Worm (Caenorhabditis elegans) whole organism, young adult: ENCODE results near the gene C45B11.5.

Source experiments
- B0336.3 ChIP-seq: fragments of 200-800 bp; sonication (Bioruptor generic); IDR thresholded peaks from 2 replicates; pipeline ENCODE4 v1.3.6; 2022; ENCODE audit warnings: missing genetic modification characterization, missing compliant biosample characterization
- C17E4.6 ChIP-seq: fragments of 200-800 bp; sonication (Bioruptor generic); IDR thresholded peaks from 2 replicates; pipeline ENCODE4 v1.3.6; 2022; ENCODE audit warnings: missing genetic modification reagents, missing genetic modification characterization, missing compliant biosample characterization
- D2030.7 ChIP-seq: fragments of 200-800 bp; sonication (Bioruptor generic); IDR thresholded peaks from 2 replicates; pipeline ENCODE4 v1.3.6; 2022; ENCODE audit warnings: missing genetic modification reagents, missing genetic modification characterization, missing compliant biosample characterization
- F37B4.10 ChIP-seq: fragments of 200-800 bp; sonication (Bioruptor generic); IDR thresholded peaks from 2 replicates; pipeline ENCODE4 v1.3.6; 2022; ENCODE audit warnings: missing genetic modification characterization, missing compliant biosample characterization
- F52B5.7 ChIP-seq: sonication (generic microtip); optimal IDR thresholded peaks from 2 replicates; lab custom pipeline; 2016; ENCODE audit warnings: mild to moderate bottlenecking, missing genetic modification characterization, missing compliant biosample characterization
- F55B11.4 ChIP-seq: sonication (generic microtip); optimal IDR thresholded peaks from 2 replicates; lab custom pipeline; 2016; ENCODE audit warnings: missing compliant biosample characterization, missing genetic modification characterization, borderline replicate concordance; ENCODE audit not compliant: insufficient read depth
- F57C9.4 ChIP-seq: sonication (generic microtip); optimal IDR thresholded peaks from 2 replicates; lab custom pipeline; 2017; ENCODE audit warnings: mild to moderate bottlenecking, missing genetic modification characterization, missing compliant biosample characterization
- K11D2.4 ChIP-seq: fragments of 200-800 bp; sonication (Bioruptor generic); IDR thresholded peaks from 2 replicates; pipeline ENCODE4 v1.3.6; 2022; ENCODE audit warnings: missing genetic modification reagents, missing genetic modification characterization, missing compliant biosample characterization
- K12H6.12 ChIP-seq: fragments of 200-800 bp; sonication (Bioruptor generic); optimal IDR thresholded peaks from 2 replicates; lab custom pipeline; 2018; ENCODE audit warnings: mild to moderate bottlenecking, missing genetic modification characterization, missing compliant biosample characterization
- T07F8.4 ChIP-seq: sonication (generic microtip); optimal IDR thresholded peaks from 2 replicates; lab custom pipeline; 2016; ENCODE audit warnings: mild to moderate bottlenecking, missing genetic modification characterization, moderate library complexity, missing compliant biosample characterization
- Y56A3A.18 ChIP-seq: fragments of 200-800 bp; sonication (Bioruptor generic); IDR thresholded peaks from 2 replicates; pipeline ENCODE4 v1.3.6; 2022; ENCODE audit warnings: missing genetic modification reagents, missing genetic modification characterization, missing compliant biosample characterization
- Y67H2A.10 ChIP-seq: fragments of 200-800 bp; sonication (Bioruptor generic); conservative IDR thresholded peaks from 2 replicates; pipeline ENCODE4 v1.3.6; 2022; ENCODE audit warnings: missing genetic modification reagents, missing genetic modification characterization, missing compliant biosample characterization
- Y79H2A.3 ChIP-seq: fragments of 200-800 bp; sonication (Bioruptor generic); conservative IDR thresholded peaks from 2 replicates; pipeline ENCODE4 v1.3.6; 2022; ENCODE audit warnings: missing genetic modification reagents, missing genetic modification characterization, missing compliant biosample characterization
- aptf-3 ChIP-seq: fragments of 200-800 bp; sonication (Bioruptor generic); IDR thresholded peaks from 2 replicates; pipeline ENCODE4 v1.3.6; 2022; ENCODE audit warnings: missing genetic modification characterization, missing compliant biosample characterization
- athp-1 ChIP-seq: sonication (generic microtip); optimal IDR thresholded peaks from 2 replicates; lab custom pipeline; 2017; ENCODE audit warnings: mild to moderate bottlenecking, missing genetic modification characterization, missing compliant biosample characterization
- attf-3 ChIP-seq: fragments of 200-800 bp; sonication (Bioruptor generic); conservative IDR thresholded peaks from 2 replicates; pipeline ENCODE4 v1.3.6; 2022; ENCODE audit warnings: missing genetic modification reagents, missing genetic modification characterization, missing compliant biosample characterization
- bed-1 ChIP-seq: fragments of 200-800 bp; sonication (Bioruptor generic); IDR thresholded peaks from 2 replicates; pipeline ENCODE4 v1.3.6; 2022; ENCODE audit warnings: missing genetic modification reagents, missing genetic modification characterization, missing compliant biosample characterization
- ccch-3 ChIP-seq: fragments of 200-800 bp; sonication (Bioruptor generic); optimal IDR thresholded peaks from 2 replicates; lab custom pipeline; 2018; ENCODE audit warnings: mild to moderate bottlenecking, missing genetic modification characterization, missing compliant biosample characterization
- ceh-27 ChIP-seq: fragments of 200-800 bp; sonication (Bioruptor generic); optimal IDR thresholded peaks from 2 replicates; lab custom pipeline; 2018; ENCODE audit warnings: mild to moderate bottlenecking, missing genetic modification characterization, moderate library complexity, missing compliant biosample characterization
- ceh-79 ChIP-seq: sonication (generic microtip); optimal IDR thresholded peaks from 2 replicates; lab custom pipeline; 2017; ENCODE audit warnings: mild to moderate bottlenecking, missing genetic modification characterization, missing compliant biosample characterization
- ceh-91 ChIP-seq: fragments of 200-800 bp; sonication (Bioruptor generic); IDR thresholded peaks from 2 replicates; pipeline ENCODE4 v1.3.6; 2022; ENCODE audit warnings: missing genetic modification reagents, missing genetic modification characterization, missing compliant biosample characterization
- die-1 ChIP-seq: sonication (generic microtip); optimal IDR thresholded peaks from 2 replicates; lab custom pipeline; 2016; ENCODE audit warnings: missing genotype, mild to moderate bottlenecking, missing genetic modification characterization, missing compliant biosample characterization
- dpff-1 ChIP-seq: sonication (generic microtip); optimal IDR thresholded peaks from 2 replicates; lab custom pipeline; 2017; ENCODE audit warnings: mild to moderate bottlenecking, missing genetic modification characterization, missing compliant biosample characterization
- efl-1 ChIP-seq: fragments of 150-350 bp; optimal IDR thresholded peaks from 2 replicates; lab custom pipeline; 2014; ENCODE audit warnings: missing biosample characterization, missing genetic modification reagents, missing genetic modification characterization
- hmg-20 ChIP-seq: fragments of 200-800 bp; sonication (Bioruptor generic); IDR thresholded peaks from 2 replicates; pipeline ENCODE4 v1.3.6; 2022; ENCODE audit warnings: missing genetic modification reagents, missing genetic modification characterization, missing compliant biosample characterization
- hrde-1 ChIP-seq: sonication (generic microtip); optimal IDR thresholded peaks from 2 replicates; lab custom pipeline; 2016; ENCODE audit warnings: missing genetic modification characterization, mild to moderate bottlenecking, missing compliant biosample characterization, moderate library complexity, missing genotype, missing genetic modification reagents, borderline replicate concordance
- lag-1 ChIP-seq: fragments of 200-800 bp; sonication (Bioruptor generic); IDR thresholded peaks from 2 replicates; pipeline ENCODE4 v1.3.6; 2022; ENCODE audit warnings: missing genetic modification reagents, missing genetic modification characterization, missing compliant biosample characterization
- let-607 ChIP-seq, 2 experiments: fragments of 200-800 bp in 1 of 2; sonication (Bioruptor generic) in 1 of 2; sonication (generic microtip) in 1 of 2; optimal IDR thresholded peaks; 2 replicates each; lab custom pipeline; 2016 to 2018; ENCODE audit warnings: mild to moderate bottlenecking in 2 of 2, missing compliant biosample characterization in 2 of 2, missing genetic modification characterization in 2 of 2, moderate library complexity in 2 of 2, missing genotype in 1 of 2
- lin-35 ChIP-seq, 3 experiments: fragments of 150-350 bp in 2 of 3; sonication (generic microtip) in 1 of 3; optimal IDR thresholded peaks; 2 replicates each; lab custom pipeline; 2014 to 2018; ENCODE audit warnings: missing biosample characterization in 3 of 3, missing genetic modification characterization in 3 of 3, missing genetic modification reagents in 3 of 3
- madf-6 ChIP-seq: fragments of 200-800 bp; sonication (Bioruptor generic); IDR thresholded peaks from 2 replicates; pipeline ENCODE4 v1.3.6; 2022; ENCODE audit warnings: missing genetic modification reagents, missing genetic modification characterization, missing compliant biosample characterization
- madf-8 ChIP-seq: fragments of 200-800 bp; sonication (Bioruptor generic); conservative IDR thresholded peaks from 2 replicates; pipeline ENCODE4 v1.3.6; 2022; ENCODE audit warnings: missing genetic modification reagents, missing genetic modification characterization, missing compliant biosample characterization
- mxl-1 ChIP-seq: sonication (generic microtip); optimal IDR thresholded peaks from 2 replicates; lab custom pipeline; 2016; ENCODE audit warnings: missing genetic modification characterization, missing compliant biosample characterization
- nfya-1 ChIP-seq: sonication (generic microtip); optimal IDR thresholded peaks from 2 replicates; lab custom pipeline; 2017; ENCODE audit warnings: antibody characterized with exemption, missing compliant biosample characterization, missing genetic modification characterization, borderline replicate concordance; ENCODE audit not compliant: insufficient read depth
- nfya-2 ChIP-seq: fragments of 200-800 bp; sonication (Bioruptor generic); IDR thresholded peaks from 2 replicates; pipeline ENCODE4 v1.3.6; 2022; ENCODE audit warnings: missing genetic modification reagents, missing genetic modification characterization, missing compliant biosample characterization
- nhr-179 ChIP-seq: sonication (generic microtip); optimal IDR thresholded peaks from 2 replicates; lab custom pipeline; 2016; ENCODE audit warnings: mild to moderate bottlenecking, missing genetic modification characterization, missing compliant biosample characterization
- pbrm-1 ChIP-seq: fragments of 200-800 bp; sonication (Bioruptor generic); IDR thresholded peaks from 2 replicates; pipeline ENCODE4 v1.3.6; 2022; ENCODE audit warnings: missing genetic modification reagents, missing genetic modification characterization, missing compliant biosample characterization
- rcor-1 ChIP-seq: fragments of 200-800 bp; sonication (Bioruptor generic); IDR thresholded peaks from 2 replicates; pipeline ENCODE4 v1.3.6; 2022; ENCODE audit warnings: missing genetic modification reagents, missing genetic modification characterization, missing compliant biosample characterization
- sea-2 ChIP-seq: fragments of 200-800 bp; sonication (Bioruptor generic); IDR thresholded peaks from 2 replicates; pipeline ENCODE4 v1.3.6; 2022; ENCODE audit warnings: missing genetic modification characterization, missing compliant biosample characterization
- snpc-1.1 ChIP-seq: sonication (generic microtip); optimal IDR thresholded peaks from 2 replicates; lab custom pipeline; 2017; ENCODE audit warnings: missing genetic modification characterization, mild to moderate bottlenecking, missing compliant biosample characterization, antibody characterized with exemption, moderate library complexity, missing genotype, missing genetic modification reagents; ENCODE audit not compliant: insufficient read depth
- snpc-1.3 ChIP-seq: sonication (generic microtip); optimal IDR thresholded peaks from 2 replicates; lab custom pipeline; 2017; ENCODE audit warnings: missing genetic modification characterization, mild to moderate bottlenecking, missing compliant biosample characterization, antibody characterized with exemption, moderate library complexity, missing genotype, missing genetic modification reagents; ENCODE audit not compliant: insufficient read depth
- snpc-4 ChIP-seq, 5 experiments: fragments of 150-350 bp in 1 of 5; sonication (generic microtip) in 4 of 5; optimal IDR thresholded peaks; 2 replicates each; lab custom pipeline; 2014 to 2018; ENCODE audit warnings: missing genetic modification characterization in 5 of 5, missing biosample characterization in 3 of 5, antibody characterized with exemption in 2 of 5, mild to moderate bottlenecking in 2 of 5, missing compliant biosample characterization in 2 of 5, missing genotype in 2 of 5, moderate library complexity in 2 of 5, missing genetic modification reagents in 1 of 5
- tbp1 ChIP-seq: fragments of 200-800 bp; sonication (Bioruptor generic); optimal IDR thresholded peaks from 2 replicates; lab custom pipeline; 2018; ENCODE audit warnings: mild to moderate bottlenecking, missing genetic modification characterization, missing compliant biosample characterization
- xnd-1 ChIP-seq: sonication (generic microtip); optimal IDR thresholded peaks from 2 replicates; lab custom pipeline; 2016; ENCODE audit warnings: missing genotype, missing genetic modification reagents, missing genetic modification characterization, missing compliant biosample characterization
- zim-3 ChIP-seq: sonication (generic microtip); optimal IDR thresholded peaks from 2 replicates; lab custom pipeline; 2017; ENCODE audit warnings: mild to moderate bottlenecking, missing genetic modification characterization, moderate library complexity, missing compliant biosample characterization
- ztf-26 ChIP-seq: sonication (generic microtip); optimal IDR thresholded peaks from 2 replicates; lab custom pipeline; 2017; ENCODE audit warnings: missing genetic modification characterization, missing compliant biosample characterization
- ztf-28 ChIP-seq: fragments of 200-800 bp; sonication (Bioruptor generic); IDR thresholded peaks from 2 replicates; pipeline ENCODE4 v1.3.6; 2022; ENCODE audit warnings: missing genetic modification reagents, missing genetic modification characterization, missing compliant biosample characterization
- ztf-3 ChIP-seq: fragments of 200-800 bp; sonication (Bioruptor generic); optimal IDR thresholded peaks from 2 replicates; lab custom pipeline; 2018; ENCODE audit warnings: mild to moderate bottlenecking, missing genetic modification characterization, missing compliant biosample characterization
- ztf-6 ChIP-seq: fragments of 200-800 bp; sonication (Bioruptor generic); IDR thresholded peaks from 2 replicates; pipeline ENCODE4 v1.3.6; 2022; ENCODE audit warnings: missing genetic modification reagents, missing genetic modification characterization, missing compliant biosample characterization

Gene C45B11.5

DNA sequence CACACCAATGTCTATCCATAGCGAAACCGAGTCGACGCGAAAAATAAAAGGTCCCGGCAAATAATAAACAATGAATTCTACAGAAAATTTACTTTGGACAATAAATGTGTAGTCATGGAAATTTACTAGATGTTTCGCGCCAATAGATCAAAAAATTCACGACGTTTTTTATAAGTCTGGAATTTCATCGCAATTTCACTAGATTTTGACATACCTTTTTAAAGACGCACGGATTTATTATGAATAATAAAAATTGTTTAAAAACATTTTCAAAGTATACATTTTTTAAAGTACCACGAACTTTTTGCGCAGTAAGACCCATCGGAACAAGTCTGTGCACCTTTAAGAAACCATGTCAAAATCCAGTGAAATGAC, 34.4 kb downstream of the C45B11.5 start:
- TF ChIP-seq F37B4.10 (no peak), snpc-1.3 (tag; lab: Kevin White, UChicago) (peak; percentile 6), dpff-1 (tag; lab: Kevin White, UChicago) (peak; percentile 78), hrde-1 (no peak), ztf-6 (GFP tag; lab: Robert Waterston, UW) (no peak), athp-1 (tag; lab: Kevin White, UChicago) (no peak), ztf-3 (GFP tag; lab: Kevin White, UChicago) (no peak), ccch-3 (GFP tag; lab: Kevin White, UChicago) (no peak), let-607 (tag; optimal IDR thresholded peaks at IDR 0.05; lab: Kevin White, UChicago) (no peak), mxl-1 (tag; lab: Kevin White, UChicago) (no peak), Y56A3A.18 (GFP tag; lab: Robert Waterston, UW) (no peak), ceh-27 (GFP tag; lab: Kevin White, UChicago) (no peak), attf-3 (GFP tag; lab: Robert Waterston, UW) (no peak), ztf-26 (tag; lab: Kevin White, UChicago) (peak; percentile 11), K11D2.4 (GFP tag; lab: Robert Waterston, UW) (no peak), F52B5.7 (tag; lab: Kevin White, UChicago) (no peak), sea-2 (GFP tag; lab: Robert Waterston, UW) (no peak), xnd-1 (tag; lab: Kevin White, UChicago) (peak; percentile 76), ceh-79 (tag; lab: Kevin White, UChicago) (no peak), K12H6.12 (tag; lab: Kevin White, UChicago) (no peak), madf-8 (GFP tag; lab: Robert Waterston, UW) (peak; percentile 64), hmg-20 (no peak), nhr-179 (tag; lab: Kevin White, UChicago) (no peak), ztf-28 (GFP tag; lab: Robert Waterston, UW) (no peak), die-1 (no peak), rcor-1 (GFP tag; lab: Robert Waterston, UW) (no peak), lag-1 (GFP tag; lab: Robert Waterston, UW) (no peak), madf-6 (GFP tag; lab: Robert Waterston, UW) (peak; percentile 87), tbp1 (no peak), lin-35 (GFP tag; optimal IDR thresholded peaks at IDR 0.05; lab: Kevin White, UChicago) (peak in 1 of 3 experiments; percentile 16), F57C9.4 (tag; lab: Kevin White, UChicago) (no peak), snpc-1.1 (no peak), B0336.3 (GFP tag; lab: Robert Waterston, UW) (no peak), Y79H2A.3 (GFP tag; lab: Robert Waterston, UW) (no peak), D2030.7 (GFP tag; lab: Robert Waterston, UW) (no peak), T07F8.4 (no peak), efl-1 (peak; percentile 65), snpc-4 (GFP tag; optimal IDR thresholded peaks at IDR 0.05; lab: Kevin White, UChicago) (no peak), snpc-4 (tag; optimal IDR thresholded peaks at IDR 0.05; lab: Kevin White, UChicago) (no peak)

DNA sequence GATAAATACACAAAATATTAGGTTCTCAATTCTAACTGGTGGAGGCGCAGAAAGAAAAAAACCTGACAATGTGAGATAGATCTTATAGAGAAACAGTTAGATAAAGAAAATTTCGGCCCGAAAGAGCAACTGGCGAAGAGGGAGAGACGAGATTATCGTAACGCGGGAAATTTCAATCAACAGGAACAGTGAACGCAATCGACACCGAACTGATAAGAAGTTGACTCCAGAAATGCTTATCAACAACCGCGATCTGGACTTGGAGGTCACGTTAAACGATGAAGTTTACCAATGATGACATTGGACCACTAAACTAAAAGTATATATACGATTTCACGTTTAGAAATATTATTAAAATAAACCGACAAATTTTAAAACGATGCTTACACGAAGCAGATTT, 34.8 kb downstream of the C45B11.5 start:
- TF ChIP-seq C17E4.6 (GFP tag; lab: Robert Waterston, UW) (peak; percentile 57), madf-8 (GFP tag; lab: Robert Waterston, UW) (peak; percentile 9; the same call in 1 of the 2 replicates), ztf-3 (GFP tag; lab: Kevin White, UChicago) (no peak), madf-6 (GFP tag; lab: Robert Waterston, UW) (peak; percentile 86), pbrm-1 (GFP tag; lab: Robert Waterston, UW) (peak; percentile 79), Y67H2A.10 (GFP tag; lab: Robert Waterston, UW) (no peak), aptf-3 (GFP tag; lab: Robert Waterston, UW) (peak; percentile 90), zim-3 (tag; lab: Kevin White, UChicago) (peak; percentile 47), nfya-1 (no peak), F55B11.4 (no peak), ceh-91 (GFP tag; lab: Robert Waterston, UW) (peak; percentile 11; the same call in 1 of the 2 replicates), nfya-2 (GFP tag; lab: Robert Waterston, UW) (peak; percentile 78; the same call in 1 of the 2 replicates), bed-1 (GFP tag; lab: Robert Waterston, UW) (0 out of 2 replicates have a peak, but pooled peaks have one; percentile 74)
